Worm (Caenorhabditis elegans) whole organism, L1 larva: ENCODE data around the gene Y62H9A.5.

Source experiments
- C04F5.9 ChIP-seq: sonication (generic microtip); optimal IDR thresholded peaks from 2 replicates; lab custom pipeline; 2016; ENCODE audit warnings: missing genetic modification characterization, missing compliant biosample characterization
- C16A3.4 ChIP-seq: fragments of 150-350 bp; optimal IDR thresholded peaks from 2 replicates; lab custom pipeline; 2014; ENCODE audit warnings: missing biosample characterization, missing genetic modification characterization
- C34B4.2 ChIP-seq: sonication (generic microtip); optimal IDR thresholded peaks from 2 replicates; lab custom pipeline; 2017; ENCODE audit warnings: mild to moderate bottlenecking, missing genetic modification characterization, missing compliant biosample characterization
- F16B12.6 ChIP-seq: fragments of 150-350 bp; optimal IDR thresholded peaks from 2 replicates; lab custom pipeline; 2014; ENCODE audit warnings: missing biosample characterization, missing genetic modification characterization
- aha-1 ChIP-seq: fragments of 150-350 bp; optimal IDR thresholded peaks from 2 replicates; lab custom pipeline; 2014; ENCODE audit warnings: missing biosample characterization, missing genetic modification characterization
- aly-2 ChIP-seq: fragments of 150-350 bp; optimal IDR thresholded peaks from 2 replicates; lab custom pipeline; 2014; ENCODE audit warnings: missing biosample characterization, missing genetic modification characterization
- ama-1 ChIP-seq: fragments of 150-350 bp; optimal IDR thresholded peaks from 2 replicates; lab custom pipeline; 2014
- blmp-1 ChIP-seq: fragments of 150-350 bp; optimal IDR thresholded peaks from 2 replicates; lab custom pipeline; 2014; ENCODE audit warnings: missing biosample characterization, missing genetic modification characterization
- ceh-8 ChIP-seq: fragments of 200-800 bp; sonication (Bioruptor generic); optimal IDR thresholded peaks from 2 replicates; lab custom pipeline; 2018; ENCODE audit warnings: mild to moderate bottlenecking, missing genetic modification characterization, moderate library complexity, missing compliant biosample characterization
- ceh-82 ChIP-seq, 3 experiments: fragments of 150-350 bp in 1 of 3; sonication (generic microtip) in 2 of 3; optimal IDR thresholded peaks; 2 replicates each; lab custom pipeline; 2014 to 2017; ENCODE audit warnings: missing biosample characterization in 3 of 3, missing genetic modification characterization in 3 of 3
- ces-1 ChIP-seq: fragments of 150-350 bp; optimal IDR thresholded peaks from 2 replicates; lab custom pipeline; 2014; ENCODE audit warnings: missing biosample characterization, missing genetic modification reagents, missing genetic modification characterization
- dsc-1 ChIP-seq: sonication (generic microtip); optimal IDR thresholded peaks from 2 replicates; lab custom pipeline; 2016; ENCODE audit warnings: mild to moderate bottlenecking, missing genetic modification characterization, missing compliant biosample characterization
- efl-1 ChIP-seq, 4 experiments: fragments of 150-350 bp; optimal IDR thresholded peaks in 3 of 4; peaks in 1 of 4; 1 replicate in 1 of 4; 2 replicates in 3 of 4; lab custom pipeline; 2014; ENCODE audit warnings: missing biosample characterization in 2 of 4, missing genetic modification characterization in 2 of 4, missing genetic modification reagents in 2 of 4
- egl-13 ChIP-seq: sonication (generic microtip); optimal IDR thresholded peaks from 2 replicates; lab custom pipeline; 2016; ENCODE audit warnings: missing genotype, missing genetic modification reagents, missing genetic modification characterization, missing compliant biosample characterization
- egl-27 ChIP-seq, 2 experiments: fragments of 150-350 bp in 1 of 2; sonication (generic microtip); optimal IDR thresholded peaks; 3 replicates each; lab custom pipeline; 2017 to 2018; ENCODE audit warnings: missing biosample characterization in 2 of 2, missing genetic modification characterization in 2 of 2, missing genetic modification reagents in 2 of 2
- hlh-17 ChIP-seq: fragments of 200-800 bp; sonication (Bioruptor generic); optimal IDR thresholded peaks from 2 replicates; lab custom pipeline; 2018; ENCODE audit warnings: missing genetic modification characterization, mild to moderate bottlenecking, missing compliant biosample characterization, moderate library complexity, borderline replicate concordance
- hlh-4 ChIP-seq: sonication (generic microtip); optimal IDR thresholded peaks from 2 replicates; lab custom pipeline; 2016; ENCODE audit warnings: mild to moderate bottlenecking, missing genetic modification characterization, missing compliant biosample characterization
- isw-1 ChIP-seq: fragments of 200-800 bp; sonication (Bioruptor generic); IDR thresholded peaks from 2 replicates; pipeline ENCODE4 v1.3.6; 2022; ENCODE audit warnings: missing genetic modification characterization, missing compliant biosample characterization
- lin-39 ChIP-seq: fragments of 150-350 bp; optimal IDR thresholded peaks from 2 replicates; lab custom pipeline; 2014; ENCODE audit warnings: missing biosample characterization, missing genetic modification reagents, missing genetic modification characterization
- mab-9 ChIP-seq: fragments of 200-800 bp; sonication (Bioruptor generic); IDR thresholded peaks from 2 replicates; pipeline ENCODE4 v1.3.6; 2022; ENCODE audit warnings: missing genetic modification reagents, missing genetic modification characterization, missing compliant biosample characterization
- mdl-1 ChIP-seq, 2 experiments: fragments of 150-350 bp; optimal IDR thresholded peaks; 2 replicates each; lab custom pipeline; 2014 to 2017; ENCODE audit warnings: missing biosample characterization in 2 of 2, missing genetic modification characterization in 2 of 2, inconsistent platforms in 1 of 2
- mef-2 ChIP-seq: fragments of 150-350 bp; optimal IDR thresholded peaks from 2 replicates; lab custom pipeline; 2014; ENCODE audit warnings: missing biosample characterization, missing genetic modification characterization
- nhr-11 ChIP-seq: fragments of 150-350 bp; optimal IDR thresholded peaks from 2 replicates; lab custom pipeline; 2014; ENCODE audit warnings: missing biosample characterization, missing genetic modification characterization
- nhr-19 ChIP-seq: fragments of 200-800 bp; sonication (Bioruptor generic); conservative IDR thresholded peaks from 2 replicates; pipeline ENCODE4 v1.3.6; 2022; ENCODE audit warnings: missing genetic modification characterization, missing compliant biosample characterization
- nhr-20 ChIP-seq: sonication (generic microtip); optimal IDR thresholded peaks from 2 replicates; lab custom pipeline; 2016; ENCODE audit warnings: mild to moderate bottlenecking, missing genetic modification characterization, missing compliant biosample characterization
- nhr-237 ChIP-seq: fragments of 150-350 bp; optimal IDR thresholded peaks from 2 replicates; lab custom pipeline; 2014; ENCODE audit warnings: missing biosample characterization, missing genetic modification characterization
- nhr-47 ChIP-seq: sonication (generic microtip); optimal IDR thresholded peaks from 2 replicates; lab custom pipeline; 2016; ENCODE audit warnings: mild to moderate bottlenecking, missing genetic modification characterization, moderate library complexity, missing compliant biosample characterization
- nhr-90 ChIP-seq: sonication (generic microtip); optimal IDR thresholded peaks from 2 replicates; lab custom pipeline; 2016; ENCODE audit warnings: mild to moderate bottlenecking, missing genetic modification characterization, missing compliant biosample characterization; ENCODE audit not compliant: poor library complexity
- pag-3 ChIP-seq: sonication (generic microtip); optimal IDR thresholded peaks from 2 replicates; lab custom pipeline; 2017; ENCODE audit warnings: missing genetic modification characterization, mild to moderate bottlenecking, missing compliant biosample characterization, antibody characterized with exemption, borderline replicate concordance; ENCODE audit not compliant: insufficient read depth
- pax-3 ChIP-seq: fragments of 200-800 bp; sonication (Bioruptor generic); optimal IDR thresholded peaks from 2 replicates; lab custom pipeline; 2018; ENCODE audit warnings: mild to moderate bottlenecking, missing genetic modification characterization, moderate library complexity, missing compliant biosample characterization
- pqm-1 ChIP-seq: sonication (generic microtip); optimal IDR thresholded peaks from 3 replicates; lab custom pipeline; 2017; ENCODE audit warnings: missing biosample characterization, missing genetic modification characterization
- rnt-1 ChIP-seq: sonication (generic microtip); optimal IDR thresholded peaks from 2 replicates; lab custom pipeline; 2016; ENCODE audit warnings: mild to moderate bottlenecking, missing genetic modification characterization, moderate library complexity, missing compliant biosample characterization
- snpc-4 ChIP-seq: fragments of 150-350 bp; optimal IDR thresholded peaks from 2 replicates; lab custom pipeline; 2014; ENCODE audit warnings: missing biosample characterization, missing genetic modification characterization
- snu-23 ChIP-seq: sonication (generic microtip); optimal IDR thresholded peaks from 2 replicates; lab custom pipeline; 2016; ENCODE audit warnings: missing genetic modification characterization, missing compliant biosample characterization
- sptf-1 ChIP-seq: fragments of 150-350 bp; optimal IDR thresholded peaks from 2 replicates; lab custom pipeline; 2014; ENCODE audit warnings: missing biosample characterization, missing genetic modification characterization
- swsn-7 ChIP-seq: sonication (generic microtip); optimal IDR thresholded peaks from 2 replicates; lab custom pipeline; 2016; ENCODE audit warnings: missing genetic modification characterization, missing compliant biosample characterization
- unc-130 ChIP-seq: fragments of 150-350 bp; optimal IDR thresholded peaks from 2 replicates; lab custom pipeline; 2017; ENCODE audit warnings: missing biosample characterization, missing genetic modification characterization, inconsistent platforms
- unc-30 ChIP-seq: sonication (generic microtip); optimal IDR thresholded peaks from 2 replicates; lab custom pipeline; 2017; ENCODE audit warnings: missing biosample characterization, missing genetic modification characterization
- unc-62 ChIP-seq: fragments of 150-350 bp; optimal IDR thresholded peaks from 2 replicates; lab custom pipeline; 2014; ENCODE audit warnings: missing biosample characterization, missing genetic modification reagents, missing genetic modification characterization
- unc-86 ChIP-seq: sonication (generic microtip); optimal IDR thresholded peaks from 2 replicates; lab custom pipeline; 2016; ENCODE audit warnings: missing genetic modification characterization, missing compliant biosample characterization
- unc-98 ChIP-seq: fragments of 200-800 bp; sonication (Bioruptor generic); IDR thresholded peaks from 2 replicates; pipeline ENCODE4 v1.3.6; 2022; ENCODE audit warnings: missing genetic modification characterization, missing compliant biosample characterization
- vab-15 ChIP-seq: sonication (generic microtip); optimal IDR thresholded peaks from 2 replicates; lab custom pipeline; 2017; ENCODE audit warnings: missing genotype, mild to moderate bottlenecking, missing genetic modification characterization, missing compliant biosample characterization
- xbp-1 ChIP-seq: sonication (generic microtip); optimal IDR thresholded peaks from 2 replicates; lab custom pipeline; 2016; ENCODE audit warnings: missing genetic modification characterization, missing compliant biosample characterization
- zip-4 ChIP-seq: fragments of 200-800 bp; sonication (Bioruptor generic); optimal IDR thresholded peaks from 2 replicates; lab custom pipeline; 2018; ENCODE audit warnings: mild to moderate bottlenecking, missing genetic modification characterization, moderate library complexity, missing compliant biosample characterization

Y62H9A.5 gene

ce11 chrX:11854903-11855302 is 27.8 kb downstream of the Y62H9A.5 start, which contains the start of gene F54F7.8:
TSS of gene F54F7.8 (minus strand) at chrX:11855003.
- TF ChIP-seq nhr-11 (no peak), unc-30 (no peak), ceh-82 (tag; optimal IDR thresholded peaks at IDR 0.05; lab: Kevin White, UChicago) (no peak), F16B12.6 (tag; lab: Kevin White, UChicago) (no peak), nhr-237 (tag; lab: Kevin White, UChicago) (no peak), snu-23 (GFP tag; lab: Kevin White, UChicago) (no peak), aly-2 (tag; lab: Kevin White, UChicago) (no peak), nhr-90 (tag; lab: Kevin White, UChicago) (no peak), snpc-4 (tag; lab: Kevin White, UChicago) (no peak), C16A3.4 (tag; lab: Kevin White, UChicago) (no peak), sptf-1 (tag; lab: Kevin White, UChicago) (no peak)

ce11 chrX:11854432-11854831 is 28.3 kb downstream of the Y62H9A.5 start:
- TF ChIP-seq C04F5.9 (tag; lab: Kevin White, UChicago) (no peak), nhr-237 (tag; lab: Kevin White, UChicago) (no peak), aha-1 (tag; lab: Kevin White, UChicago) (no peak), swsn-7 (tag; lab: Kevin White, UChicago) (no peak), ces-1 (GFP tag; lab: Kevin White, UChicago) (no peak), dsc-1 (tag; lab: Kevin White, UChicago) (no peak), unc-98 (no peak), isw-1 (GFP tag; lab: Robert Waterston, UW) (no peak), snu-23 (GFP tag; lab: Kevin White, UChicago) (no peak), aly-2 (tag; lab: Kevin White, UChicago) (no peak), ceh-8 (GFP tag; lab: Kevin White, UChicago) (no peak)

- TF ChIP-seq blmp-1 (tag; lab: Kevin White, UChicago): no peak
- no peak for TF ChIP-seq pag-3 (tag; lab: Kevin White, UChicago)
- no peak for TF ChIP-seq ceh-82 (tag; optimal IDR thresholded peaks at IDR 0.05; lab: Kevin White, UChicago)
- TF ChIP-seq isw-1 (GFP tag; lab: Robert Waterston, UW): no peak
- no peak for TF ChIP-seq unc-30
- TF ChIP-seq pqm-1 (tag; lab: Kevin White, UChicago): no peak
- TF ChIP-seq efl-1 (optimal IDR thresholded peaks at IDR 0.05; lab: Kevin White, UChicago): no peak
- TF ChIP-seq efl-1 (GFP tag; optimal IDR thresholded peaks at IDR 0.05 in 1 of 2; lab: Kevin White, UChicago): no peak
- no peak for TF ChIP-seq dsc-1 (tag; lab: Kevin White, UChicago)
- no peak for TF ChIP-seq egl-13 (tag; lab: Kevin White, UChicago)
- no peak for TF ChIP-seq unc-130 (tag; lab: Kevin White, UChicago)
- no peak for TF ChIP-seq nhr-11
- no peak for TF ChIP-seq hlh-17 (GFP tag; lab: Kevin White, UChicago)
- TF ChIP-seq ama-1 (lab: Kevin White, UChicago): no peak
- no peak for TF ChIP-seq mab-9 (GFP tag; lab: Robert Waterston, UW)
- TF ChIP-seq rnt-1 (tag; lab: Kevin White, UChicago): no peak
- no peak for TF ChIP-seq vab-15 (tag; lab: Kevin White, UChicago)
- no peak for TF ChIP-seq xbp-1
Measured at ce11 chrX:11852494-11852893, 30.2 kb downstream of the Y62H9A.5 start, which contains the start of gene xtr-1. TSS of gene xtr-1 (plus strand) at chrX:11852794.

DNA sequence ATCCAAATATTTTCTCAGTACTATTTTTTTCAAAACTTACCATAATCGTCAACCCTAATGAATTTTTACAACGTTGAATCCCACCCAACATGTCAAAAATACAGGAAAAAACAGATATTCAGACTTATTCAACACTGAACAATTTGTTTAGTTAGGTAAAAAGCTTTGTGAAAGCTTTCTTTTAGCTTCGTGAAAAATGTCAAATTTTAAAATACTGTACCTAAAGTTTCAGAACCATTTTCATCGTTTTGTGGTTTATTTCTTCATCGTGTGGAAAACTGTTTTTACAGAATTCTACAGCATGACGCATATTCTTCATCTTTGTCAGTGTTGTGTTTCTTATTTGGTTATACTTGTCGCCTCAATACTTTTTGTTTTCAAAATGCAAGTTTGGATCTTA is 32.1 kb downstream of the Y62H9A.5 start, which contains the start of gene F54F7.14:
TSS of gene F54F7.14 (plus strand) at position 301 of the 400 bp plus-strand sequence.
- TF ChIP-seq pax-3 (tag; lab: Kevin White, UChicago): no peak
- no peak for TF ChIP-seq nhr-20 (tag; lab: Kevin White, UChicago)
- TF ChIP-seq hlh-17 (GFP tag; lab: Kevin White, UChicago): no peak
- no peak for TF ChIP-seq zip-4 (GFP tag; lab: Kevin White, UChicago)
- no peak for TF ChIP-seq egl-27 (tag; optimal IDR thresholded peaks at IDR 0.05; lab: Kevin White, UChicago)
- no peak for TF ChIP-seq nhr-47 (tag; lab: Kevin White, UChicago)
- TF ChIP-seq nhr-90 (tag; lab: Kevin White, UChicago): no peak
- no peak for TF ChIP-seq efl-1 (optimal IDR thresholded peaks at IDR 0.05; lab: Kevin White, UChicago)
- no peak for TF ChIP-seq efl-1 (GFP tag; optimal IDR thresholded peaks at IDR 0.05 in 1 of 2; lab: Kevin White, UChicago)
- no peak for TF ChIP-seq C34B4.2 (tag; lab: Kevin White, UChicago)
- TF ChIP-seq unc-30: no peak
- no peak for TF ChIP-seq blmp-1 (tag; lab: Kevin White, UChicago)
- no peak for TF ChIP-seq nhr-19 (GFP tag; lab: Robert Waterston, UW)
- no peak for TF ChIP-seq unc-86 (tag; lab: Kevin White, UChicago)
- TF ChIP-seq mef-2 (tag; lab: Kevin White, UChicago): no peak
- no peak for TF ChIP-seq mdl-1 (tag; optimal IDR thresholded peaks at IDR 0.05; lab: Kevin White, UChicago)
- no peak for TF ChIP-seq unc-62 (GFP tag; lab: Kevin White, UChicago)
- no peak for TF ChIP-seq hlh-4
- no peak for TF ChIP-seq aha-1 (tag; lab: Kevin White, UChicago)
- TF ChIP-seq lin-39 (tag; lab: Kevin White, UChicago): no peak
